Fruit fly (Drosophila melanogaster) whole organism, embryonic: ENCODE measurements around the gene Obp73a.

ENCODE experiments used
- Aef1 ChIP-seq: fragments of 200-800 bp; sonication (Bioruptor generic); IDR thresholded peaks from 3 replicates; pipeline ENCODE4 v1.3.6; 2022; ENCODE audit warnings: missing biosample characterization, missing genetic modification characterization
- Atf6 ChIP-seq: fragments of 200-800 bp; sonication (Bioruptor generic); IDR thresholded peaks from 2 replicates; pipeline ENCODE4 v1.3.6; 2022; ENCODE audit warnings: missing biosample characterization, missing genetic modification characterization
- CG10431 ChIP-seq: fragments of 200-800 bp; sonication (Bioruptor generic); optimal IDR thresholded peaks from 3 replicates; lab custom pipeline; 2018; ENCODE audit warnings: missing biosample characterization, mild to moderate bottlenecking, missing genetic modification characterization
- CG12155 ChIP-seq: fragments of 200-800 bp; sonication (Bioruptor generic); optimal IDR thresholded peaks from 3 replicates; lab custom pipeline; 2016; ENCODE audit warnings: missing biosample characterization, missing genetic modification characterization
- CG13287 ChIP-seq: fragments of 200-800 bp; sonication (Bioruptor generic); IDR thresholded peaks from 2 replicates; pipeline ENCODE4 v1.3.6; 2022; ENCODE audit warnings: missing biosample characterization, missing genetic modification characterization; ENCODE audit not compliant: partially characterized antibody
- CG1602 ChIP-seq: fragments of 200-800 bp; sonication (Bioruptor generic); optimal IDR thresholded peaks from 3 replicates; lab custom pipeline; 2016; ENCODE audit warnings: missing biosample characterization, missing genetic modification characterization
- CG1603 ChIP-seq: fragments of 200-800 bp; sonication (Bioruptor generic); optimal IDR thresholded peaks from 2 replicates; lab custom pipeline; 2019; ENCODE audit warnings: missing biosample characterization, mild to moderate bottlenecking, missing genetic modification characterization, moderate library complexity
- CG17612 ChIP-seq: fragments of 200-800 bp; sonication (Bioruptor generic); IDR thresholded peaks from 2 replicates; pipeline ENCODE4 v1.3.6; 2022; ENCODE audit warnings: missing biosample characterization, missing genetic modification characterization
- CG2116 ChIP-seq: fragments of 200-800 bp; sonication (Bioruptor generic); optimal IDR thresholded peaks from 3 replicates; lab custom pipeline; 2018; ENCODE audit warnings: missing biosample characterization, mild to moderate bottlenecking, missing genetic modification characterization
- CG2120 ChIP-seq: fragments of 200-800 bp; sonication (Bioruptor generic); optimal IDR thresholded peaks from 3 replicates; lab custom pipeline; 2016; ENCODE audit warnings: missing biosample characterization, missing genetic modification characterization
- CG31441 ChIP-seq: fragments of 200-800 bp; sonication (Bioruptor generic); IDR thresholded peaks from 2 replicates; pipeline ENCODE4 v1.3.6; 2022; ENCODE audit warnings: missing biosample characterization, missing genetic modification characterization
- CG34422 ChIP-seq: fragments of 200-800 bp; sonication (Bioruptor generic); IDR thresholded peaks from 3 replicates; pipeline ENCODE4 v1.3.6; 2022; ENCODE audit warnings: missing biosample characterization, missing genetic modification characterization
- CG3847 ChIP-seq: fragments of 200-800 bp; sonication (Bioruptor generic); IDR thresholded peaks from 2 replicates; pipeline ENCODE4 v1.3.6; 2022; ENCODE audit warnings: missing biosample characterization, missing genetic modification characterization
- CG4404 ChIP-seq: fragments of 200-800 bp; sonication (Bioruptor generic); IDR thresholded peaks from 2 replicates; pipeline ENCODE4 v1.3.6; 2022; ENCODE audit warnings: missing biosample characterization, missing genetic modification characterization
- CG4617 ChIP-seq: fragments of 200-800 bp; sonication (Bioruptor generic); optimal IDR thresholded peaks from 3 replicates; lab custom pipeline; 2016; ENCODE audit warnings: missing biosample characterization, missing genetic modification characterization, borderline replicate concordance
- CG7745 ChIP-seq: fragments of 200-800 bp; sonication (Bioruptor generic); optimal IDR thresholded peaks from 2 replicates; lab custom pipeline; 2018; ENCODE audit warnings: missing biosample characterization, mild to moderate bottlenecking, missing genetic modification characterization, moderate library complexity
- CG7987 ChIP-seq: fragments of 200-800 bp; sonication (Bioruptor generic); optimal IDR thresholded peaks from 2 replicates; lab custom pipeline; 2018; ENCODE audit warnings: missing biosample characterization, mild to moderate bottlenecking, missing genetic modification characterization, moderate library complexity
- CG9727 ChIP-seq: fragments of 200-800 bp; sonication (Bioruptor generic); optimal IDR thresholded peaks from 3 replicates; lab custom pipeline; 2017; ENCODE audit warnings: missing biosample characterization, mild to moderate bottlenecking, missing genetic modification characterization
- CG9817 ChIP-seq: fragments of 200-800 bp; sonication (Bioruptor generic); optimal IDR thresholded peaks from 2 replicates; lab custom pipeline; 2018; ENCODE audit warnings: missing biosample characterization, mild to moderate bottlenecking, missing genetic modification characterization, moderate library complexity
- CG9876 ChIP-seq: fragments of 200-800 bp; sonication (Bioruptor generic); optimal IDR thresholded peaks from 2 replicates; lab custom pipeline; 2016; ENCODE audit warnings: missing biosample characterization, missing genetic modification characterization
- CoRest ChIP-seq: fragments of 200-800 bp; sonication (Bioruptor generic); optimal IDR thresholded peaks from 3 replicates; lab custom pipeline; 2018; ENCODE audit warnings: missing biosample characterization, mild to moderate bottlenecking, missing genetic modification characterization, moderate library complexity
- Dll ChIP-seq: fragments of 200-800 bp; sonication (Bioruptor generic); IDR thresholded peaks from 4 replicates; pipeline ENCODE4 v1.3.6; 2022; ENCODE audit warnings: missing biosample characterization, missing genetic modification characterization; ENCODE audit not compliant: partially characterized antibody
- Doc3 ChIP-seq: fragments of 200-800 bp; sonication (Bioruptor generic); IDR thresholded peaks from 3 replicates; pipeline ENCODE4 v1.3.6; 2022; ENCODE audit warnings: missing biosample characterization, missing genetic modification characterization; ENCODE audit not compliant: partially characterized antibody
- Hr39 ChIP-seq: fragments of >200 bp; optimal IDR thresholded peaks from 2 replicates; lab custom pipeline; 2017
- MESR4 ChIP-seq: fragments of 200-800 bp; sonication (Bioruptor generic); optimal IDR thresholded peaks from 2 replicates; lab custom pipeline; 2018; ENCODE audit warnings: missing biosample characterization, mild to moderate bottlenecking, missing genetic modification characterization, moderate library complexity
- MTF-1 ChIP-seq: fragments of 200-800 bp; sonication (Bioruptor generic); optimal IDR thresholded peaks from 2 replicates; lab custom pipeline; 2018; ENCODE audit warnings: missing biosample characterization, mild to moderate bottlenecking, missing genetic modification characterization, borderline replicate concordance
- Mad ChIP-seq: fragments of 200-800 bp; sonication (Bioruptor generic); optimal IDR thresholded peaks from 2 replicates; lab custom pipeline; 2016; ENCODE audit warnings: missing biosample characterization, missing genetic modification characterization
- Pdp1 ChIP-seq, 2 experiments: fragments of 200-800 bp; sonication (Bioruptor generic); optimal IDR thresholded peaks; 3 replicates each; lab custom pipeline; 2016; ENCODE audit warnings: missing biosample characterization in 2 of 2, missing genetic modification characterization in 2 of 2, mild to moderate bottlenecking in 1 of 2, moderate library complexity in 1 of 2
- Rfx ChIP-seq: fragments of 200-800 bp; sonication (Bioruptor generic); IDR thresholded peaks from 2 replicates; pipeline ENCODE4 v1.3.6; 2022; ENCODE audit warnings: missing biosample characterization, missing genetic modification characterization
- ac ChIP-seq: fragments of 200-800 bp; sonication (Bioruptor generic); optimal IDR thresholded peaks from 3 replicates; lab custom pipeline; 2017; ENCODE audit warnings: missing biosample characterization, mild to moderate bottlenecking, missing genetic modification characterization
- amos ChIP-seq: fragments of 200-800 bp; sonication (Bioruptor generic); IDR thresholded peaks from 2 replicates; pipeline ENCODE4 v1.3.6; 2022; ENCODE audit warnings: missing biosample characterization, missing genetic modification characterization; ENCODE audit not compliant: partially characterized antibody
- ase ChIP-seq: fragments of 200-800 bp; sonication (Bioruptor generic); IDR thresholded peaks from 3 replicates; pipeline ENCODE4 v1.3.6; 2022; ENCODE audit warnings: missing biosample characterization, missing genetic modification characterization
- bbx ChIP-seq: fragments of 200-800 bp; sonication (Bioruptor generic); IDR thresholded peaks from 2 replicates; pipeline ENCODE4 v1.3.6; 2022; ENCODE audit warnings: missing biosample characterization, missing genetic modification characterization; ENCODE audit not compliant: partially characterized antibody
- btn ChIP-seq: fragments of 200-800 bp; sonication (Bioruptor generic); optimal IDR thresholded peaks from 2 replicates; lab custom pipeline; 2016; ENCODE audit warnings: missing biosample characterization, missing genetic modification characterization
- corto ChIP-seq: fragments of 200-800 bp; sonication (Bioruptor generic); optimal IDR thresholded peaks from 2 replicates; lab custom pipeline; 2016; ENCODE audit warnings: missing biosample characterization, mild to moderate bottlenecking, missing genetic modification characterization, moderate library complexity
- da ChIP-seq: fragments of 200-800 bp; sonication (Bioruptor generic); optimal IDR thresholded peaks from 2 replicates; lab custom pipeline; 2016; ENCODE audit warnings: missing biosample characterization, missing genetic modification characterization
- disco-r ChIP-seq: fragments of 200-800 bp; sonication (Bioruptor generic); optimal IDR thresholded peaks from 2 replicates; lab custom pipeline; 2016; ENCODE audit warnings: missing biosample characterization, missing genetic modification characterization
- fd96Cb ChIP-seq: fragments of 200-800 bp; sonication (Bioruptor generic); optimal IDR thresholded peaks from 2 replicates; lab custom pipeline; 2018; ENCODE audit warnings: missing biosample characterization, mild to moderate bottlenecking, missing genetic modification characterization, moderate library complexity
- fu2 ChIP-seq: fragments of 200-800 bp; sonication (Bioruptor generic); optimal IDR thresholded peaks from 2 replicates; lab custom pipeline; 2016; ENCODE audit warnings: missing biosample characterization, missing genetic modification characterization
- insv ChIP-seq, 2 experiments: fragments of 200-800 bp; sonication (Bioruptor generic); optimal IDR thresholded peaks; 3 replicates each; lab custom pipeline; 2016 to 2018; ENCODE audit warnings: missing biosample characterization in 2 of 2, missing genetic modification characterization in 2 of 2
- jing ChIP-seq: fragments of 200-800 bp; sonication (Bioruptor generic); optimal IDR thresholded peaks from 2 replicates; lab custom pipeline; 2018; ENCODE audit warnings: missing biosample characterization, mild to moderate bottlenecking, missing genetic modification characterization
- ken ChIP-seq: fragments of 200-800 bp; sonication (Bioruptor generic); IDR thresholded peaks from 3 replicates; pipeline ENCODE4 v1.3.6; 2022; ENCODE audit warnings: missing biosample characterization, missing genetic modification characterization
- lola ChIP-seq, 3 experiments: fragments of >200 bp in 2 of 3; fragments of 200-800 bp in 1 of 3; sonication (Bioruptor generic) in 1 of 3; optimal IDR thresholded peaks; 2 replicates each; lab custom pipeline; 2017 to 2019; ENCODE audit warnings: missing biosample characterization in 3 of 3, missing genetic modification characterization in 3 of 3, mild to moderate bottlenecking in 1 of 3, moderate library complexity in 1 of 3
- mam ChIP-seq: fragments of 200-800 bp; sonication (Bioruptor generic); optimal IDR thresholded peaks from 3 replicates; lab custom pipeline; 2016; ENCODE audit warnings: missing biosample characterization, missing genetic modification characterization
- peb ChIP-seq: fragments of 200-800 bp; sonication (Bioruptor generic); IDR thresholded peaks from 2 replicates; pipeline ENCODE4 v1.3.6; 2022; ENCODE audit warnings: missing biosample characterization, missing genetic modification characterization
- pros ChIP-seq: fragments of 200-800 bp; sonication (Bioruptor generic); optimal IDR thresholded peaks from 3 replicates; lab custom pipeline; 2019; ENCODE audit warnings: missing biosample characterization, mild to moderate bottlenecking, missing genetic modification characterization, moderate library complexity
- repo ChIP-seq: fragments of 200-800 bp; sonication (Bioruptor generic); optimal IDR thresholded peaks from 2 replicates; lab custom pipeline; 2016; ENCODE audit warnings: missing biosample characterization, missing genetic modification characterization
- ro ChIP-seq: fragments of 200-800 bp; sonication (Bioruptor generic); IDR thresholded peaks from 2 replicates; pipeline ENCODE4 v1.3.6; 2022; ENCODE audit warnings: missing biosample characterization, missing genetic modification characterization
- sens ChIP-seq: fragments of 200-800 bp; sonication (Bioruptor generic); peaks from one replicate; lab custom pipeline; 2016; ENCODE audit warnings: missing biosample characterization, missing genetic modification characterization
- zfh1 ChIP-seq: fragments of 200-800 bp; sonication (Bioruptor generic); IDR thresholded peaks from 3 replicates; pipeline ENCODE4 v1.3.6; 2022; ENCODE audit warnings: missing biosample characterization, missing genetic modification characterization

The Obp73a gene

dm6 chr3L:17004218-17004759 is 60.1 kb downstream of the Obp73a start (continued):
- TF ChIP-seq fu2 (GFP tag; lab: Kevin White, UChicago) = peak; percentile 90
- TF ChIP-seq ac (GFP tag; lab: Kevin White, UChicago) = no peak
- TF ChIP-seq CG10431 (GFP tag; lab: Kevin White, UChicago) = peak; percentile 43
- TF ChIP-seq fd96Cb (tag; lab: Kevin White, UChicago) = peak; percentile 92
- peak; percentile 71 for TF ChIP-seq CG1603 (tag; lab: Kevin White, UChicago)
- no peak for TF ChIP-seq bbx (GFP tag; lab: Robert Waterston, UW)
- peak; percentile 68 for TF ChIP-seq CG1602 (GFP tag; lab: Kevin White, UChicago)
- TF ChIP-seq peb = peak; percentile 72; the same call in 1 of the 2 replicates
- peak; percentile 89 for TF ChIP-seq repo (GFP tag; lab: Kevin White, UChicago)
- peak; percentile 88 for TF ChIP-seq CG34422 (GFP tag; lab: Robert Waterston, UW)
- TF ChIP-seq sens (GFP tag; lab: Kevin White, UChicago) = peak; percentile 98
- TF ChIP-seq disco-r (GFP tag; lab: Kevin White, UChicago) = peak; percentile 86
- TF ChIP-seq jing = peak; percentile 79
- peak; percentile 84 for TF ChIP-seq CG31441 (GFP tag; lab: Robert Waterston, UW)
- TF ChIP-seq insv (GFP tag; optimal IDR thresholded peaks at IDR 0.05; lab: Kevin White, UChicago) = peak in 1 of 2 experiments; percentile 21
- TF ChIP-seq Pdp1 (GFP tag; optimal IDR thresholded peaks at IDR 0.05; lab: Kevin White, UChicago) = peak; percentile 73 to 91
- TF ChIP-seq CG2116 (GFP tag; lab: Kevin White, UChicago) = peak; percentile 48
- TF ChIP-seq CG3847 (GFP tag; lab: Robert Waterston, UW) = peak; percentile 88
- TF ChIP-seq Atf6 = peak; percentile 86
- no peak for TF ChIP-seq Hr39 (lab: Kevin White, UChicago)
- TF ChIP-seq Mad (GFP tag; lab: Kevin White, UChicago) = peak; percentile 69
- no peak for TF ChIP-seq CG13287 (GFP tag; lab: Robert Waterston, UW)
- TF ChIP-seq ken (GFP tag; lab: Robert Waterston, UW) = peak; percentile 70; the same call in 2 of the 3 replicates
- peak in 1 of 3 experiments; percentile 61 for TF ChIP-seq lola (GFP tag; optimal IDR thresholded peaks at IDR 0.05; lab: Kevin White, UChicago)
- peak; percentile 51; the same call in 1 of the 2 replicates for TF ChIP-seq ro (GFP tag; lab: Robert Waterston, UW)
- peak; percentile 48 for TF ChIP-seq CG4617 (GFP tag; lab: Kevin White, UChicago)
- TF ChIP-seq zfh1 = peak; percentile 82
- TF ChIP-seq amos = no peak
- TF ChIP-seq CG12155 (GFP tag; lab: Kevin White, UChicago) = peak; percentile 73
- TF ChIP-seq Rfx = peak; percentile 87
- TF ChIP-seq CG9876 (GFP tag; lab: Kevin White, UChicago) = peak; percentile 83
- peak; percentile 93 for TF ChIP-seq CG2120 (GFP tag; lab: Kevin White, UChicago)
- peak; percentile 85 for TF ChIP-seq CG9727 (GFP tag; lab: Kevin White, UChicago)
- TF ChIP-seq mam (GFP tag; lab: Kevin White, UChicago) = peak; percentile 88
- no peak for TF ChIP-seq Dll
- peak; percentile 36 for TF ChIP-seq CG7987 (GFP tag; lab: Kevin White, UChicago)
- TF ChIP-seq ase (GFP tag; lab: Robert Waterston, UW) = peak; percentile 74
- TF ChIP-seq MESR4 (GFP tag; lab: Kevin White, UChicago) = no peak
- peak; percentile 86 for TF ChIP-seq CG9817
- TF ChIP-seq CoRest = peak; percentile 94
- TF ChIP-seq btn (GFP tag; lab: Kevin White, UChicago) = peak; percentile 79
- 0 out of 2 replicates have a peak, but pooled peaks have one; percentile 35 for TF ChIP-seq CG17612 (GFP tag; lab: Robert Waterston, UW)
- no peak for TF ChIP-seq CG7745 (tag; lab: Kevin White, UChicago)
- no peak for TF ChIP-seq corto (GFP tag; lab: Kevin White, UChicago)
- TF ChIP-seq Doc3 = no peak
- peak; percentile 86 for TF ChIP-seq Aef1
- TF ChIP-seq da = peak; percentile 78
- TF ChIP-seq MTF-1 = peak; percentile 19
- TF ChIP-seq CG4404 = peak; percentile 74
- no peak for TF ChIP-seq pros (GFP tag; lab: Kevin White, UChicago)
